Worm (Caenorhabditis elegans) whole organism, mixed stage, embryonic: ENCODE data around the gene T19D12.5.

ENCODE experiments used
- blmp-1 ChIP-seq: fragments of 150-350 bp; optimal IDR thresholded peaks from 2 replicates; lab custom pipeline; 2014; ENCODE audit warnings: missing biosample characterization, missing genetic modification characterization
- elt-1 ChIP-seq: sonication (generic microtip); optimal IDR thresholded peaks from 2 replicates; lab custom pipeline; 2017; ENCODE audit warnings: missing genetic modification characterization, mild to moderate bottlenecking, missing compliant biosample characterization, antibody characterized with exemption, moderate library complexity, borderline replicate concordance; ENCODE audit not compliant: insufficient read depth
- lin-13 ChIP-seq: fragments of 150-350 bp; optimal IDR thresholded peaks from 2 replicates; lab custom pipeline; 2014; ENCODE audit warnings: missing biosample characterization, missing genetic modification characterization
- mab-5 ChIP-seq: fragments of 150-350 bp; optimal IDR thresholded peaks from 2 replicates; lab custom pipeline; 2014; ENCODE audit warnings: missing biosample characterization, missing genetic modification characterization
- mls-2 ChIP-seq: sonication (generic microtip); optimal IDR thresholded peaks from 2 replicates; lab custom pipeline; 2016; ENCODE audit warnings: mild to moderate bottlenecking, missing genetic modification characterization, moderate library complexity, missing compliant biosample characterization
- nhr-28 ChIP-seq: fragments of 150-350 bp; optimal IDR thresholded peaks from 2 replicates; lab custom pipeline; 2014; ENCODE audit warnings: missing biosample characterization, missing genetic modification characterization

- no peak for TF ChIP-seq mls-2 (tag; lab: Kevin White, UChicago)
- TF ChIP-seq mab-5 (tag; lab: Kevin White, UChicago): no peak
- no peak for TF ChIP-seq blmp-1 (tag; lab: Kevin White, UChicago)
- TF ChIP-seq nhr-28 (tag; lab: Kevin White, UChicago): no peak
- no peak for TF ChIP-seq lin-13 (tag; lab: Kevin White, UChicago)
- no peak for TF ChIP-seq elt-1 (tag; lab: Kevin White, UChicago)
Observed at ce11 chrII:6665908-6666307, 29.9 kb upstream of the T19D12.5 start.
